Worm (Caenorhabditis elegans) whole organism, L4 larva: ENCODE measurements around the gene nhr-238.

Experiments used
- F26F4.8 ChIP-seq: fragments of 200-800 bp; sonication (Bioruptor generic); conservative IDR thresholded peaks from 2 replicates; pipeline ENCODE4 v1.3.6; 2022; ENCODE audit warnings: missing genetic modification characterization, missing compliant biosample characterization
- F49E8.2 ChIP-seq: sonication (generic microtip); optimal IDR thresholded peaks from 2 replicates; lab custom pipeline; 2016; ENCODE audit warnings: missing compliant biosample characterization, mild to moderate bottlenecking, missing genetic modification characterization, borderline replicate concordance
- T20F7.1 ChIP-seq: fragments of 200-800 bp; sonication (Bioruptor generic); optimal IDR thresholded peaks from 2 replicates; lab custom pipeline; 2018; ENCODE audit warnings: mild to moderate bottlenecking, missing genetic modification characterization, missing compliant biosample characterization
- T26A8.4 ChIP-seq: fragments of 200-800 bp; sonication (Bioruptor generic); IDR thresholded peaks from 2 replicates; pipeline ENCODE4 v1.3.6; 2022; ENCODE audit warnings: missing genetic modification characterization, missing compliant biosample characterization
- Y48G9A.11 ChIP-seq: fragments of 200-800 bp; sonication (Bioruptor generic); IDR thresholded peaks from 2 replicates; pipeline ENCODE4 v1.3.6; 2022; ENCODE audit warnings: missing genetic modification reagents, missing genetic modification characterization, missing compliant biosample characterization
- Y5F2A.4 ChIP-seq: fragments of 200-800 bp; sonication (Bioruptor generic); optimal IDR thresholded peaks from 2 replicates; lab custom pipeline; 2018; ENCODE audit warnings: mild to moderate bottlenecking, missing genetic modification characterization, missing compliant biosample characterization
- ZK546.5 ChIP-seq, 2 experiments: sonication (generic microtip); optimal IDR thresholded peaks; 2 replicates each; lab custom pipeline; 2017; ENCODE audit warnings: missing biosample characterization in 2 of 2, missing genetic modification characterization in 2 of 2
- attf-4 ChIP-seq: sonication (generic microtip); optimal IDR thresholded peaks from 3 replicates; lab custom pipeline; 2017; ENCODE audit warnings: missing biosample characterization, missing genetic modification characterization
- ceh-20 ChIP-seq: fragments of 200-800 bp; sonication (Bioruptor generic); IDR thresholded peaks from 2 replicates; pipeline ENCODE4 v1.3.6; 2022; ENCODE audit warnings: missing genetic modification reagents, missing genetic modification characterization, missing compliant biosample characterization
- ceh-62 ChIP-seq: sonication (generic microtip); optimal IDR thresholded peaks from 2 replicates; lab custom pipeline; 2017; ENCODE audit warnings: missing biosample characterization, missing genetic modification characterization
- cey-2 ChIP-seq: sonication (generic microtip); optimal IDR thresholded peaks from 3 replicates; lab custom pipeline; 2017; ENCODE audit warnings: missing genetic modification characterization, mild to moderate bottlenecking, missing compliant biosample characterization, antibody characterized with exemption, borderline replicate concordance; ENCODE audit not compliant: insufficient read depth
- ctbp-1 ChIP-seq: fragments of 200-800 bp; sonication (Bioruptor generic); IDR thresholded peaks from 2 replicates; pipeline ENCODE4 v1.3.6; 2022; ENCODE audit warnings: missing genetic modification reagents, missing genetic modification characterization, missing compliant biosample characterization
- daf-16 ChIP-seq, 3 experiments: sonication (generic microtip); optimal IDR thresholded peaks; 2 replicates each; lab custom pipeline; 2016 to 2017; ENCODE audit warnings: missing genetic modification characterization in 3 of 3, missing genetic modification reagents in 3 of 3, mild to moderate bottlenecking in 2 of 3, missing compliant biosample characterization in 2 of 3, missing biosample characterization in 1 of 3, moderate library complexity in 1 of 3
- dmd-6 ChIP-seq: fragments of 200-800 bp; sonication (Bioruptor generic); IDR thresholded peaks from 2 replicates; pipeline ENCODE4 v1.3.6; 2022; ENCODE audit warnings: missing genetic modification reagents, missing genetic modification characterization, missing compliant biosample characterization
- dpl-1 ChIP-seq: fragments of 150-350 bp; optimal IDR thresholded peaks from 2 replicates; lab custom pipeline; 2014; ENCODE audit warnings: missing biosample characterization, missing genetic modification reagents, missing genetic modification characterization
- duxl-1 ChIP-seq: sonication (generic microtip); optimal IDR thresholded peaks from 2 replicates; lab custom pipeline; 2016; ENCODE audit warnings: mild to moderate bottlenecking, missing genetic modification characterization, moderate library complexity, missing compliant biosample characterization; ENCODE audit not compliant: poor library complexity
- dve-1 ChIP-seq: sonication (generic microtip); optimal IDR thresholded peaks from 2 replicates; lab custom pipeline; 2017; ENCODE audit warnings: antibody characterized with exemption, mild to moderate bottlenecking, missing genetic modification characterization, missing compliant biosample characterization; ENCODE audit not compliant: insufficient read depth
- egl-27 ChIP-seq: sonication (generic microtip); optimal IDR thresholded peaks from 3 replicates; lab custom pipeline; 2017; ENCODE audit warnings: missing biosample characterization, missing genetic modification reagents, missing genetic modification characterization
- egl-43 ChIP-seq: fragments of 200-800 bp; sonication (Bioruptor generic); IDR thresholded peaks from 2 replicates; pipeline ENCODE4 v1.3.6; 2022; ENCODE audit warnings: missing genetic modification reagents, missing genetic modification characterization, missing compliant biosample characterization
- fos-1 ChIP-seq: fragments of 150-350 bp; optimal IDR thresholded peaks from 2 replicates; lab custom pipeline; 2014; ENCODE audit warnings: missing biosample characterization, missing genetic modification characterization
- gei-8 ChIP-seq: fragments of 200-800 bp; sonication (Bioruptor generic); optimal IDR thresholded peaks from 2 replicates; lab custom pipeline; 2018; ENCODE audit warnings: mild to moderate bottlenecking, missing genetic modification characterization, missing compliant biosample characterization
- hlh-11 ChIP-seq: fragments of 200-800 bp; sonication (Bioruptor generic); optimal IDR thresholded peaks from 2 replicates; lab custom pipeline; 2018; ENCODE audit warnings: mild to moderate bottlenecking, missing genetic modification characterization, missing compliant biosample characterization
- hlh-30 ChIP-seq: sonication (generic microtip); optimal IDR thresholded peaks from 2 replicates; lab custom pipeline; 2017; ENCODE audit warnings: antibody characterized with exemption, mild to moderate bottlenecking, missing genetic modification characterization, missing compliant biosample characterization; ENCODE audit not compliant: insufficient read depth
- jun-1 ChIP-seq: fragments of 150-350 bp; optimal IDR thresholded peaks from 2 replicates; lab custom pipeline; 2014; ENCODE audit warnings: missing biosample characterization, missing genetic modification reagents, missing genetic modification characterization
- lin-1 ChIP-seq: fragments of 200-800 bp; sonication (Bioruptor generic); IDR thresholded peaks from 2 replicates; pipeline ENCODE4 v1.3.6; 2022; ENCODE audit warnings: missing genetic modification reagents, missing genetic modification characterization, missing compliant biosample characterization
- lin-29 ChIP-seq: fragments of 200-800 bp; sonication (Bioruptor generic); IDR thresholded peaks from 2 replicates; pipeline ENCODE4 v1.3.6; 2022; ENCODE audit warnings: missing genetic modification reagents, missing genetic modification characterization, missing compliant biosample characterization
- lin-39 ChIP-seq: fragments of 150-350 bp; optimal IDR thresholded peaks from 2 replicates; lab custom pipeline; 2014; ENCODE audit warnings: missing biosample characterization, missing genetic modification reagents, missing genetic modification characterization
- lsy-2 ChIP-seq, 2 experiments: fragments of 150-350 bp in 1 of 2; sonication (generic microtip) in 1 of 2; optimal IDR thresholded peaks; 2 replicates each; lab custom pipeline; 2014 to 2017; ENCODE audit warnings: missing biosample characterization in 2 of 2, missing genetic modification characterization in 2 of 2
- madf-5 ChIP-seq, 2 experiments: fragments of 200-800 bp; sonication (Bioruptor generic); IDR thresholded peaks; 2 replicates each; pipeline ENCODE4 v1.3.6; 2022; ENCODE audit warnings: missing compliant biosample characterization in 2 of 2, missing genetic modification characterization in 2 of 2
- mdl-1 ChIP-seq, 2 experiments: fragments of 150-350 bp in 1 of 2; sonication (generic microtip) in 1 of 2; optimal IDR thresholded peaks; 2 replicates each; lab custom pipeline; 2014 to 2017; ENCODE audit warnings: missing biosample characterization in 2 of 2, missing genetic modification characterization in 2 of 2
- mep-1 ChIP-seq: fragments of 150-350 bp; sonication (generic microtip); optimal IDR thresholded peaks from 3 replicates; lab custom pipeline; 2014; ENCODE audit warnings: missing biosample characterization, missing genetic modification characterization
- mxl-3 ChIP-seq: fragments of 200-800 bp; sonication (Bioruptor generic); optimal IDR thresholded peaks from 2 replicates; lab custom pipeline; 2018; ENCODE audit warnings: mild to moderate bottlenecking, missing genetic modification characterization, missing compliant biosample characterization
- nhr-10 ChIP-seq: fragments of 150-350 bp; optimal IDR thresholded peaks from 2 replicates; lab custom pipeline; 2014; ENCODE audit warnings: missing biosample characterization, missing genetic modification characterization
- nhr-102 ChIP-seq: sonication (generic microtip); optimal IDR thresholded peaks from 2 replicates; lab custom pipeline; 2016; ENCODE audit warnings: mild to moderate bottlenecking, missing genetic modification characterization, moderate library complexity, missing compliant biosample characterization
- nhr-11 ChIP-seq: fragments of 150-350 bp; optimal IDR thresholded peaks from 2 replicates; lab custom pipeline; 2014; ENCODE audit warnings: missing biosample characterization, missing genetic modification characterization
- nhr-111 ChIP-seq: fragments of 200-800 bp; sonication (Bioruptor generic); optimal IDR thresholded peaks from 2 replicates; lab custom pipeline; 2018; ENCODE audit warnings: mild to moderate bottlenecking, missing genetic modification characterization, missing compliant biosample characterization
- nhr-28 ChIP-seq: fragments of 150-350 bp; optimal IDR thresholded peaks from 2 replicates; lab custom pipeline; 2014; ENCODE audit warnings: missing biosample characterization, missing genetic modification characterization
- nhr-42 ChIP-seq: fragments of 200-800 bp; sonication (Bioruptor generic); IDR thresholded peaks from 2 replicates; pipeline ENCODE4 v1.3.6; 2022; ENCODE audit warnings: missing genetic modification characterization, missing compliant biosample characterization
- nhr-48 ChIP-seq: sonication (generic microtip); optimal IDR thresholded peaks from 2 replicates; lab custom pipeline; 2016; ENCODE audit warnings: mild to moderate bottlenecking, missing genetic modification characterization, missing compliant biosample characterization
- nhr-77 ChIP-seq: fragments of 150-350 bp; optimal IDR thresholded peaks from 2 replicates; lab custom pipeline; 2014; ENCODE audit warnings: missing biosample characterization, missing genetic modification characterization
- php-3 ChIP-seq: fragments of 200-800 bp; sonication (Bioruptor generic); IDR thresholded peaks from 2 replicates; pipeline ENCODE4 v1.3.6; 2022; ENCODE audit warnings: missing genetic modification reagents, missing genetic modification characterization, missing compliant biosample characterization
- pqm-1 ChIP-seq: sonication (generic microtip); optimal IDR thresholded peaks from 2 replicates; lab custom pipeline; 2017; ENCODE audit warnings: missing biosample characterization, missing genetic modification characterization
- rbr-2 ChIP-seq: sonication (generic microtip); optimal IDR thresholded peaks from 2 replicates; lab custom pipeline; 2016; ENCODE audit warnings: missing genotype, missing genetic modification characterization, missing compliant biosample characterization
- spr-1 ChIP-seq: sonication (generic microtip); optimal IDR thresholded peaks from 2 replicates; lab custom pipeline; 2016; ENCODE audit warnings: mild to moderate bottlenecking, missing genetic modification characterization, missing compliant biosample characterization
- spr-3 ChIP-seq: fragments of 200-800 bp; sonication (Bioruptor generic); optimal IDR thresholded peaks from 2 replicates; lab custom pipeline; 2018; ENCODE audit warnings: mild to moderate bottlenecking, missing genetic modification characterization, missing compliant biosample characterization
- tra-1 ChIP-seq: fragments of 200-800 bp; sonication (Bioruptor generic); IDR thresholded peaks from 2 replicates; pipeline ENCODE4 v1.3.6; 2022; ENCODE audit warnings: missing genetic modification reagents, missing genetic modification characterization, missing compliant biosample characterization
- zfp-2 ChIP-seq: sonication (generic microtip); optimal IDR thresholded peaks from 2 replicates; lab custom pipeline; 2016; ENCODE audit warnings: mild to moderate bottlenecking, missing genetic modification characterization, missing compliant biosample characterization
- zip-11 ChIP-seq: fragments of 200-800 bp; sonication (Bioruptor generic); IDR thresholded peaks from 2 replicates; pipeline ENCODE4 v1.3.6; 2022; ENCODE audit warnings: missing genetic modification characterization, missing compliant biosample characterization
- ztf-11 ChIP-seq: fragments of 150-350 bp; optimal IDR thresholded peaks from 2 replicates; lab custom pipeline; 2014; ENCODE audit warnings: missing biosample characterization, missing genetic modification characterization

The nhr-238 gene

ce11 chrV:1610097-1610496 lies 19.1 kb downstream of the nhr-238 start, which contains the start of gene nhr-177 (continued):
- peak; percentile 15 for TF ChIP-seq mxl-3 (GFP tag; lab: Kevin White, UChicago)
- TF ChIP-seq egl-43: no peak
- TF ChIP-seq pqm-1: peak; percentile 53
- peak; percentile 36 for TF ChIP-seq nhr-102
- TF ChIP-seq nhr-111 (GFP tag; lab: Kevin White, UChicago): no peak
- TF ChIP-seq, all 104 proteins: peak for 12

ce11 chrV:1607790-1608189 lies 21.4 kb downstream of the nhr-238 start, which contains the start of gene nhr-178:
nhr-178 (minus strand) TSS chrV:1607953.
- no peak for TF ChIP-seq ctbp-1 (GFP tag; lab: Robert Waterston, UW)
- TF ChIP-seq dve-1 (tag; lab: Kevin White, UChicago): peak; percentile 85
- no peak for TF ChIP-seq T20F7.1 (GFP tag; lab: Kevin White, UChicago)
- no peak for TF ChIP-seq cey-2 (tag; lab: Kevin White, UChicago)
- no peak for TF ChIP-seq zip-11 (GFP tag; lab: Robert Waterston, UW)
- TF ChIP-seq dmd-6 (GFP tag; lab: Robert Waterston, UW): peak; percentile 93
- no peak for TF ChIP-seq Y48G9A.11 (GFP tag; lab: Robert Waterston, UW)
- no peak for TF ChIP-seq F26F4.8 (GFP tag; lab: Robert Waterston, UW)
- no peak for TF ChIP-seq daf-16 (GFP tag; optimal IDR thresholded peaks at IDR 0.05; lab: Kevin White, UChicago)
- TF ChIP-seq daf-16 (tag; optimal IDR thresholded peaks at IDR 0.05; lab: Kevin White, UChicago): peak; percentile 95
- TF ChIP-seq attf-4 (tag; lab: Kevin White, UChicago): no peak
- TF ChIP-seq nhr-42 (GFP tag; lab: Robert Waterston, UW): peak; percentile 90
- peak; percentile 23 for TF ChIP-seq hlh-30 (tag; lab: Kevin White, UChicago)
- no peak for TF ChIP-seq T26A8.4
- TF ChIP-seq madf-5 (GFP tag; IDR thresholded peaks at IDR 0.05; lab: Robert Waterston, UW): no peak
- TF ChIP-seq Y5F2A.4 (GFP tag; lab: Kevin White, UChicago): no peak
- TF ChIP-seq nhr-10 (tag; lab: Kevin White, UChicago): no peak
- TF ChIP-seq gei-8 (GFP tag; lab: Kevin White, UChicago): no peak
- peak; percentile 80 for TF ChIP-seq php-3 (GFP tag; lab: Robert Waterston, UW)
- TF ChIP-seq mdl-1 (tag; optimal IDR thresholded peaks at IDR 0.05; lab: Kevin White, UChicago): peak in 1 of 2 experiments; percentile 45
- TF ChIP-seq nhr-77 (tag; lab: Kevin White, UChicago): peak; percentile 99
- no peak for TF ChIP-seq dpl-1 (GFP tag; lab: Kevin White, UChicago)
- no peak for TF ChIP-seq ztf-11 (tag; lab: Kevin White, UChicago)
- TF ChIP-seq lin-39 (tag; lab: Kevin White, UChicago): no peak
- no peak for TF ChIP-seq egl-27
- TF ChIP-seq hlh-11 (tag; lab: Kevin White, UChicago): peak; percentile 88
- TF ChIP-seq mep-1: peak; percentile 33
- peak; percentile 79 for TF ChIP-seq pqm-1
- no peak for TF ChIP-seq ZK546.5 (tag; optimal IDR thresholded peaks at IDR 0.05; lab: Kevin White, UChicago)
- peak; percentile 60; the same call in 1 of the 2 replicates for TF ChIP-seq tra-1 (GFP tag; lab: Robert Waterston, UW)
- TF ChIP-seq lin-29 (GFP tag; lab: Robert Waterston, UW): no peak
- no peak for TF ChIP-seq duxl-1 (tag; lab: Kevin White, UChicago)
- no peak for TF ChIP-seq spr-3 (GFP tag; lab: Kevin White, UChicago)
- peak; percentile 49 for TF ChIP-seq mxl-3 (GFP tag; lab: Kevin White, UChicago)
- TF ChIP-seq zfp-2: no peak
- no peak for TF ChIP-seq spr-1 (tag; lab: Kevin White, UChicago)
- no peak for TF ChIP-seq jun-1 (tag; lab: Kevin White, UChicago)
- peak; percentile 96 for TF ChIP-seq nhr-102
- TF ChIP-seq lsy-2 (tag; optimal IDR thresholded peaks at IDR 0.05; lab: Kevin White, UChicago): peak in 1 of 2 experiments; percentile 28
- no peak for TF ChIP-seq ceh-62
- no peak for TF ChIP-seq ceh-20 (GFP tag; lab: Robert Waterston, UW)
- TF ChIP-seq rbr-2 (tag; lab: Kevin White, UChicago): no peak
- TF ChIP-seq nhr-48: peak; percentile 59
- no peak for TF ChIP-seq fos-1 (tag; lab: Kevin White, UChicago)
- TF ChIP-seq F49E8.2 (tag; lab: Kevin White, UChicago): no peak
- peak; percentile 65 for TF ChIP-seq lin-1
- TF ChIP-seq nhr-11 (tag; lab: Kevin White, UChicago): no peak
- peak; percentile 100 for TF ChIP-seq nhr-28 (tag; lab: Kevin White, UChicago)
